Worm (Caenorhabditis elegans): ENCODE results near the gene glb-16.

DNA sequence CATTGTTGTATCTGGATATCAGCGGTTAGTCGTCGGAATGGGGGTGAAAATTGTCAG lies 33.5 kb upstream of the glb-16 start, which contains the start of the genes unc-98 and F08C6.18:
- TF ChIP-seq flt-1 (GFP tag; IDR thresholded peaks at IDR 0.05) (no peak), ztf-23 (GFP tag; IDR thresholded peaks at IDR 0.05) (no peak), ref-1 (GFP tag; conservative IDR thresholded peaks at IDR 0.05) (no peak), klf-2 (GFP tag; conservative IDR thresholded peaks at IDR 0.05) (no peak), ztf-29 (GFP tag; IDR thresholded peaks at IDR 0.05) (no peak)
